Fruit fly (Drosophila melanogaster): ENCODE data around the gene CG32376.

Gene CG32376

dm6 chr3L:7529081-7530021, 12.9 kb downstream of the CG32376 start (continued):
- TF ChIP-seq unc-4 (GFP tag; IDR thresholded peaks at IDR 0.05; ENCODE audit: partially characterized antibody), result no peak
- TF ChIP-seq so (GFP tag; IDR thresholded peaks at IDR 0.05), result no peak
- TF ChIP-seq Pdp1 (GFP tag; optimal IDR thresholded peaks at IDR 0.05), result peak in 1 of 2 experiments; percentile 14
- TF ChIP-seq Antp (GFP tag; optimal IDR thresholded peaks at IDR 0.05), result peak; percentile 4
- no peak for TF ChIP-seq vfl (GFP tag; optimal IDR thresholded peaks at IDR 0.05)
- no peak for TF ChIP-seq CG1233 (GFP tag; optimal IDR thresholded peaks at IDR 0.05)
- TF ChIP-seq sd (tag; optimal IDR thresholded peaks at IDR 0.05), result peak; percentile 73
- no peak for TF ChIP-seq CG8290 (GFP tag; optimal IDR thresholded peaks at IDR 0.05)
- TF ChIP-seq CG8290 (tag; optimal IDR thresholded peaks at IDR 0.05), result peak in 1 of 2 experiments; percentile 63
- TF ChIP-seq CG11093 (GFP tag; IDR thresholded peaks at IDR 0.05), result no peak
- no peak for TF ChIP-seq ac (GFP tag; optimal IDR thresholded peaks at IDR 0.05)
- TF ChIP-seq gro (GFP tag; optimal IDR thresholded peaks at IDR 0.05), result no peak
- no peak for TF ChIP-seq tup (GFP tag; optimal IDR thresholded peaks at IDR 0.05)
- no peak for TF ChIP-seq CG15011 (GFP tag; optimal IDR thresholded peaks at IDR 0.05)
- TF ChIP-seq CG13775 (GFP tag; optimal IDR thresholded peaks at IDR 0.05), result no peak
- peak; percentile 48 for TF ChIP-seq CG2120 (GFP tag; optimal IDR thresholded peaks at IDR 0.05)
- peak; percentile 6 for TF ChIP-seq bab2 (GFP tag; optimal IDR thresholded peaks at IDR 0.05)
- 0 out of 2 replicates have a peak, but pooled peaks have one; percentile 5 for TF ChIP-seq NFAT (GFP tag; IDR thresholded peaks at IDR 0.05)
- no peak for TF ChIP-seq Fer2 (tag; optimal IDR thresholded peaks at IDR 0.05)
- TF ChIP-seq H15 (GFP tag; IDR thresholded peaks at IDR 0.05), result 0 out of 3 replicates have a peak, but pooled peaks have one; percentile 18
- TF ChIP-seq hkb (optimal IDR thresholded peaks at IDR 0.05), result no peak
- TF ChIP-seq hkb (GFP tag; IDR thresholded peaks at IDR 0.05), result peak; percentile 9; the same call in 1 of the 2 replicates
- no peak for TF ChIP-seq CG17568 (GFP tag; optimal IDR thresholded peaks at IDR 0.05)
- no peak for TF ChIP-seq CG7987 (GFP tag; optimal IDR thresholded peaks at IDR 0.05)
- no peak for TF ChIP-seq sc (optimal IDR thresholded peaks at IDR 0.05)
- no peak for TF ChIP-seq sc (GFP tag; optimal IDR thresholded peaks at IDR 0.05)
- TF ChIP-seq psq (GFP tag; optimal IDR thresholded peaks at IDR 0.05), result no peak
- TF ChIP-seq usp (GFP tag; optimal IDR thresholded peaks at IDR 0.05), result no peak
- no peak for TF ChIP-seq CG9215 (GFP tag; IDR thresholded peaks at IDR 0.05)
- peak; percentile 24; the same call in 1 of the 2 replicates for TF ChIP-seq H2.0 (GFP tag; IDR thresholded peaks at IDR 0.05)
- TF ChIP-seq E2f1 (GFP tag; IDR thresholded peaks at IDR 0.05), result peak; percentile 37; the same call in 1 of the 2 replicates
- no peak for TF ChIP-seq dan (GFP tag; IDR thresholded peaks at IDR 0.05)
- TF ChIP-seq CG31388 (GFP tag; optimal IDR thresholded peaks at IDR 0.05), result no peak
- TF ChIP-seq CG4707 (GFP tag; optimal IDR thresholded peaks at IDR 0.05), result peak; percentile 60
- peak; percentile 94 for TF ChIP-seq GATAe (GFP tag; conservative IDR thresholded peaks at IDR 0.05)
- no peak; the same call in 1 of the 2 replicates for TF ChIP-seq cas (GFP tag; IDR thresholded peaks at IDR 0.05)
- TF ChIP-seq CG8944 (GFP tag; optimal IDR thresholded peaks at IDR 0.05), result no peak
- TF ChIP-seq Drgx (GFP tag; IDR thresholded peaks at IDR 0.05), result peak; percentile 63
- TF ChIP-seq Lhr (GFP tag; optimal IDR thresholded peaks at IDR 0.05), result no peak
- TF ChIP-seq CG3407 (GFP tag; optimal IDR thresholded peaks at IDR 0.05), result peak; percentile 2
- no peak for TF ChIP-seq grau (tag; optimal IDR thresholded peaks at IDR 0.05)
- TF ChIP-seq tgo (GFP tag; IDR thresholded peaks at IDR 0.05), result 0 out of 3 replicates have a peak, but pooled peaks have one; percentile 25
- no peak for TF ChIP-seq z (GFP tag; IDR thresholded peaks at IDR 0.05)
- TF ChIP-seq nerfin-2 (GFP tag; IDR thresholded peaks at IDR 0.05; ENCODE audit: partially characterized antibody), result no peak
- TF ChIP-seq vvl (GFP tag; IDR thresholded peaks at IDR 0.05), result peak; percentile 12; the same call in 1 of the 2 replicates
- no peak for TF ChIP-seq Camta (GFP tag; optimal IDR thresholded peaks at IDR 0.05)
- TF ChIP-seq Rfx (GFP tag; IDR thresholded peaks at IDR 0.05), result peak; percentile 59; the same call in 1 of the 2 replicates
- TF ChIP-seq CG3838 (GFP tag; optimal IDR thresholded peaks at IDR 0.05), result no peak
- TF ChIP-seq sob (GFP tag; IDR thresholded peaks at IDR 0.05), result peak; percentile 27; the same call in 1 of the 2 replicates
- TF ChIP-seq sens (GFP tag), result peak; percentile 76
